Fruit fly (Drosophila melanogaster): ENCODE results near the gene mRpL13.

DNA sequence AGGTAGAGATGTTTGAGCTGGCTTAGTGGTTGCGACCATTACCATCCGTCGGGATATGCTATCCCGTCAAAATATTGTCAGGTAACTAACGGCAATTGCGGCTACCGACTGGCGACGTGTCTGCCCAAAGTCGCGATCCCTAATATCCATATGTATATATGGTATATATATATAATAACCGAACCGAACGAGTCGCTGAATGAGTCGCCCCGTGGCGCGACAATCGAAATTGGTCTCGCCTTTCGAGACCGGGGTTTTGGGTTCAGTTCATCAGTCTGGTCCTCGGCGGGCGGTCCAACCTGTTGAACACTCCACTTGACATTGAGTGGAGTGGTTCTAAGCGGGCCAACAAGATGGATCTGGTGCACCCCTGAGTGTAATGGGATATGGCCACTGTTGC lies 16.2 kb upstream of the mRpL13 start:
- no peak for TF ChIP-seq ovo (GFP tag; optimal IDR thresholded peaks at IDR 0.05)
- no peak for TF ChIP-seq Mnt (GFP tag; optimal IDR thresholded peaks at IDR 0.05)
- no peak for TF ChIP-seq Crg-1 (GFP tag; optimal IDR thresholded peaks at IDR 0.05)
- TF ChIP-seq CG11617 (GFP tag; optimal IDR thresholded peaks at IDR 0.05) = no peak
- no peak for TF ChIP-seq CG14711 (tag; optimal IDR thresholded peaks at IDR 0.05)
- no peak for TF ChIP-seq tj (GFP tag; optimal IDR thresholded peaks at IDR 0.05)
- no peak for TF ChIP-seq CG7045 (GFP tag; optimal IDR thresholded peaks at IDR 0.05)
- TF ChIP-seq Clk (GFP tag; optimal IDR thresholded peaks at IDR 0.05) = no peak

Measured in whole organism, adult.